Fruit fly (Drosophila melanogaster) whole organism, embryonic: ENCODE data around the gene CG6790.
A peak's percentile ranks its signal among the peaks of the same experiment; 100 is the strongest.

Source experiments
- Antp ChIP-seq: fragments of 200-800 bp; sonication (Bioruptor generic); optimal IDR thresholded peaks from 3 replicates; lab custom pipeline; 2016; ENCODE audit warnings: missing biosample characterization, missing genetic modification characterization
- Atf-2 ChIP-seq: fragments of 200-800 bp; sonication (Bioruptor generic); optimal IDR thresholded peaks from 2 replicates; lab custom pipeline; 2016; ENCODE audit warnings: missing biosample characterization, missing genetic modification characterization
- Bgb ChIP-seq: fragments of 200-800 bp; sonication (Bioruptor generic); IDR thresholded peaks from 2 replicates; pipeline ENCODE4 v1.3.6; 2022; ENCODE audit warnings: missing biosample characterization, missing genetic modification characterization; ENCODE audit not compliant: partially characterized antibody
- CG11093 ChIP-seq: fragments of 200-800 bp; sonication (Bioruptor generic); IDR thresholded peaks from 3 replicates; pipeline ENCODE4 v1.3.6; 2022; ENCODE audit warnings: missing biosample characterization, missing genetic modification characterization
- CG14050 ChIP-seq: fragments of 200-800 bp; sonication (Bioruptor generic); IDR thresholded peaks from 3 replicates; pipeline ENCODE4 v1.3.6; 2022; ENCODE audit warnings: missing biosample characterization, missing genetic modification characterization
- CG30431 ChIP-seq: fragments of 200-800 bp; sonication (Bioruptor generic); optimal IDR thresholded peaks from 2 replicates; lab custom pipeline; 2017; ENCODE audit warnings: missing biosample characterization, missing genetic modification characterization
- CG3163 ChIP-seq: fragments of 200-800 bp; sonication (Bioruptor generic); optimal IDR thresholded peaks from 3 replicates; lab custom pipeline; 2016; ENCODE audit warnings: missing biosample characterization, missing genetic modification characterization
- CG33213 ChIP-seq: fragments of 200-800 bp; sonication (Bioruptor generic); optimal IDR thresholded peaks from 3 replicates; lab custom pipeline; 2016; ENCODE audit warnings: missing biosample characterization, missing genetic modification characterization
- CG34422 ChIP-seq: fragments of 200-800 bp; sonication (Bioruptor generic); IDR thresholded peaks from 3 replicates; pipeline ENCODE4 v1.3.6; 2022; ENCODE audit warnings: missing biosample characterization, missing genetic modification characterization
- CG4617 ChIP-seq: fragments of 200-800 bp; sonication (Bioruptor generic); optimal IDR thresholded peaks from 3 replicates; lab custom pipeline; 2016; ENCODE audit warnings: missing biosample characterization, missing genetic modification characterization, borderline replicate concordance
- CG4854 ChIP-seq: fragments of 200-800 bp; sonication (Bioruptor generic); optimal IDR thresholded peaks from 2 replicates; lab custom pipeline; 2016; ENCODE audit warnings: missing biosample characterization, missing genetic modification characterization, inconsistent platforms
- CG6654 ChIP-seq: fragments of 200-800 bp; sonication (Bioruptor generic); optimal IDR thresholded peaks from 2 replicates; lab custom pipeline; 2017; ENCODE audit warnings: missing biosample characterization, mild to moderate bottlenecking, missing genetic modification characterization
- CG6683 ChIP-seq: fragments of 200-800 bp; sonication (Bioruptor generic); optimal IDR thresholded peaks from 2 replicates; lab custom pipeline; 2017; ENCODE audit warnings: missing biosample characterization, mild to moderate bottlenecking, missing genetic modification characterization, missing genetic modification reagents
- CG9437 ChIP-seq: fragments of 200-800 bp; sonication (Bioruptor generic); optimal IDR thresholded peaks from 2 replicates; lab custom pipeline; 2018; ENCODE audit warnings: missing biosample characterization, mild to moderate bottlenecking, missing genetic modification characterization
- CG9727 ChIP-seq: fragments of 200-800 bp; sonication (Bioruptor generic); optimal IDR thresholded peaks from 3 replicates; lab custom pipeline; 2017; ENCODE audit warnings: missing biosample characterization, mild to moderate bottlenecking, missing genetic modification characterization
- Dbx ChIP-seq: fragments of 200-800 bp; sonication (Bioruptor generic); IDR thresholded peaks from 3 replicates; pipeline ENCODE4 v1.3.6; 2022; ENCODE audit warnings: missing biosample characterization, missing genetic modification characterization
- Doc2 ChIP-seq: fragments of 200-800 bp; sonication (Bioruptor generic); IDR thresholded peaks from 2 replicates; pipeline ENCODE4 v1.3.6; 2022; ENCODE audit warnings: missing biosample characterization, missing genetic modification characterization
- Ets97D ChIP-seq: fragments of 200-800 bp; sonication (Bioruptor generic); optimal IDR thresholded peaks from 3 replicates; lab custom pipeline; 2016; ENCODE audit warnings: missing biosample characterization, missing genetic modification characterization
- Hey ChIP-seq: fragments of 200-800 bp; sonication (Bioruptor generic); optimal IDR thresholded peaks from 3 replicates; lab custom pipeline; 2018; ENCODE audit warnings: missing biosample characterization, mild to moderate bottlenecking, missing genetic modification characterization
- Med ChIP-seq: fragments of 200-800 bp; sonication (Bioruptor generic); peaks from one replicate; lab custom pipeline; 2016; ENCODE audit warnings: missing biosample characterization, missing genetic modification characterization, mild to moderate bottlenecking, inconsistent platforms, moderate library complexity
- Ptx1 ChIP-seq: fragments of 200-800 bp; sonication (Bioruptor generic); IDR thresholded peaks from 2 replicates; pipeline ENCODE4 v1.3.6; 2022; ENCODE audit warnings: missing biosample characterization, missing genetic modification characterization
- Six4 ChIP-seq: fragments of 200-800 bp; sonication (Bioruptor generic); optimal IDR thresholded peaks from 2 replicates; lab custom pipeline; 2016; ENCODE audit warnings: missing biosample characterization, missing genetic modification characterization
- Ssrp ChIP-seq: fragments of 200-800 bp; sonication (Bioruptor generic); optimal IDR thresholded peaks from 2 replicates; lab custom pipeline; 2018; ENCODE audit warnings: missing biosample characterization, mild to moderate bottlenecking, missing genetic modification characterization, moderate library complexity
- Usf ChIP-seq: fragments of 200-800 bp; sonication (Bioruptor generic); optimal IDR thresholded peaks from 2 replicates; lab custom pipeline; 2017; ENCODE audit warnings: missing genotype, missing biosample characterization, missing genetic modification characterization
- Xbp1 ChIP-seq: fragments of 200-800 bp; sonication (Bioruptor generic); optimal IDR thresholded peaks from 3 replicates; lab custom pipeline; 2016; ENCODE audit warnings: missing biosample characterization, mild to moderate bottlenecking, missing genetic modification characterization
- abd-A ChIP-seq: fragments of 200-800 bp; sonication (Bioruptor generic); optimal IDR thresholded peaks from 3 replicates; lab custom pipeline; 2019; ENCODE audit warnings: missing biosample characterization, mild to moderate bottlenecking, missing genetic modification characterization, moderate library complexity
- aop ChIP-seq: fragments of 200-800 bp; sonication (Bioruptor generic); IDR thresholded peaks from 2 replicates; pipeline ENCODE4 v1.3.6; 2022; ENCODE audit warnings: missing biosample characterization, missing genetic modification characterization
- bbx ChIP-seq: fragments of 200-800 bp; sonication (Bioruptor generic); IDR thresholded peaks from 2 replicates; pipeline ENCODE4 v1.3.6; 2022; ENCODE audit warnings: missing biosample characterization, missing genetic modification characterization; ENCODE audit not compliant: partially characterized antibody
- bsh ChIP-seq, 2 experiments: fragments of 200-800 bp; sonication (Bioruptor generic); optimal IDR thresholded peaks; 2 replicates each; lab custom pipeline; 2017 to 2018; ENCODE audit warnings: mild to moderate bottlenecking in 2 of 2, missing biosample characterization in 2 of 2, missing genetic modification characterization in 2 of 2, moderate library complexity in 1 of 2
- cas ChIP-seq: fragments of 200-800 bp; sonication (Bioruptor generic); IDR thresholded peaks from 2 replicates; pipeline ENCODE4 v1.3.6; 2022; ENCODE audit warnings: missing biosample characterization, missing genetic modification characterization
- cg ChIP-seq: fragments of 200-800 bp; sonication (Bioruptor generic); optimal IDR thresholded peaks from 3 replicates; lab custom pipeline; 2019; ENCODE audit warnings: missing biosample characterization, mild to moderate bottlenecking, missing genetic modification characterization, moderate library complexity
- ci ChIP-seq: fragments of 200-800 bp; sonication (Bioruptor generic); IDR thresholded peaks from 3 replicates; pipeline ENCODE4 v1.3.6; 2022; ENCODE audit warnings: missing biosample characterization, missing genetic modification characterization
- dati ChIP-seq: fragments of 200-800 bp; sonication (Bioruptor generic); IDR thresholded peaks from 2 replicates; pipeline ENCODE4 v1.3.6; 2022; ENCODE audit warnings: missing biosample characterization, missing genetic modification characterization
- ewg ChIP-seq: fragments of 200-800 bp; sonication (Bioruptor generic); optimal IDR thresholded peaks from 3 replicates; lab custom pipeline; 2017; ENCODE audit warnings: mild to moderate bottlenecking, missing biosample characterization, missing genetic modification reagents, missing genetic modification characterization
- gcm2 ChIP-seq: fragments of 200-800 bp; sonication (Bioruptor generic); optimal IDR thresholded peaks from 2 replicates; lab custom pipeline; 2016; ENCODE audit warnings: missing biosample characterization, missing genetic modification characterization
- h ChIP-seq: fragments of >200 bp; optimal IDR thresholded peaks from 2 replicates; lab custom pipeline; 2017
- hbn ChIP-seq: fragments of 200-800 bp; sonication (Bioruptor generic); IDR thresholded peaks from 2 replicates; pipeline ENCODE4 v1.3.6; 2022; ENCODE audit warnings: missing biosample characterization, missing genetic modification characterization; ENCODE audit not compliant: partially characterized antibody
- mirr ChIP-seq: fragments of 200-800 bp; sonication (Bioruptor generic); optimal IDR thresholded peaks from 3 replicates; lab custom pipeline; 2018; ENCODE audit warnings: missing biosample characterization, mild to moderate bottlenecking, missing genetic modification characterization
- nerfin-1 ChIP-seq: fragments of 200-800 bp; sonication (Bioruptor generic); optimal IDR thresholded peaks from 3 replicates; lab custom pipeline; 2019; ENCODE audit warnings: missing biosample characterization, mild to moderate bottlenecking, missing genetic modification characterization, moderate library complexity
- org-1 ChIP-seq: fragments of 200-800 bp; sonication (Bioruptor generic); optimal IDR thresholded peaks from 2 replicates; lab custom pipeline; 2017; ENCODE audit warnings: missing biosample characterization, missing genetic modification characterization
- peb ChIP-seq: fragments of 200-800 bp; sonication (Bioruptor generic); IDR thresholded peaks from 2 replicates; pipeline ENCODE4 v1.3.6; 2022; ENCODE audit warnings: missing biosample characterization, missing genetic modification characterization
- phol ChIP-seq: fragments of 200-800 bp; sonication (Bioruptor generic); optimal IDR thresholded peaks from 3 replicates; lab custom pipeline; 2018; ENCODE audit warnings: missing biosample characterization, mild to moderate bottlenecking, missing genetic modification characterization, moderate library complexity
- ranshi ChIP-seq: fragments of 200-800 bp; sonication (Bioruptor generic); IDR thresholded peaks from 2 replicates; pipeline ENCODE4 v1.3.6; 2022; ENCODE audit warnings: missing biosample characterization, missing genetic modification characterization
- salm ChIP-seq: fragments of 200-800 bp; sonication (Bioruptor generic); optimal IDR thresholded peaks from 2 replicates; lab custom pipeline; 2018; ENCODE audit warnings: missing biosample characterization, mild to moderate bottlenecking, missing genetic modification characterization
- sd ChIP-seq: fragments of 200-800 bp; sonication (Bioruptor generic); optimal IDR thresholded peaks from 3 replicates; lab custom pipeline; 2018; ENCODE audit warnings: missing biosample characterization, mild to moderate bottlenecking, missing genetic modification characterization, moderate library complexity
- slp2 ChIP-seq: fragments of 200-800 bp; sonication (Bioruptor generic); optimal IDR thresholded peaks from 2 replicates; lab custom pipeline; 2016; ENCODE audit warnings: missing biosample characterization, missing genetic modification characterization
- tap ChIP-seq: fragments of 200-800 bp; optimal IDR thresholded peaks from 3 replicates; lab custom pipeline; 2019; ENCODE audit warnings: missing biosample characterization, mild to moderate bottlenecking, missing genetic modification characterization, moderate library complexity
- trh ChIP-seq: fragments of 200-800 bp; sonication (Bioruptor generic); optimal IDR thresholded peaks from 2 replicates; lab custom pipeline; 2016; ENCODE audit warnings: missing biosample characterization, missing genetic modification characterization
- tup ChIP-seq: fragments of 200-800 bp; sonication (Bioruptor generic); optimal IDR thresholded peaks from 2 replicates; lab custom pipeline; 2016; ENCODE audit warnings: missing biosample characterization, mild to moderate bottlenecking, missing genetic modification characterization, moderate library complexity
- wdn ChIP-seq: fragments of 200-800 bp; sonication (Bioruptor generic); IDR thresholded peaks from 2 replicates; pipeline ENCODE4 v1.3.6; 2022; ENCODE audit warnings: missing biosample characterization, missing genetic modification characterization

CG6790 gene

dm6 chr3R:11563147-11563546 lies 15.4 kb downstream of the CG6790 start (continued):
- TF ChIP-seq gcm2 = no peak
- no peak for TF ChIP-seq slp2 (GFP tag; lab: Kevin White, UChicago)
- no peak for TF ChIP-seq sd (tag; lab: Kevin White, UChicago)
- TF ChIP-seq Bgb (GFP tag; lab: Robert Waterston, UW) = 0 out of 2 replicates have a peak, but pooled peaks have one; percentile 12
- no peak for TF ChIP-seq CG11093
- TF ChIP-seq peb (GFP tag; lab: Robert Waterston, UW) = no peak
- TF ChIP-seq Ets97D (GFP tag; lab: Kevin White, UChicago) = no peak
- TF ChIP-seq CG6654 (GFP tag; lab: Kevin White, UChicago) = no peak
- 0 out of 3 replicates have a peak, but pooled peaks have one; percentile 6 for TF ChIP-seq CG34422 (GFP tag; lab: Robert Waterston, UW)
- TF ChIP-seq CG9727 (GFP tag; lab: Kevin White, UChicago) = no peak
- TF ChIP-seq ci (GFP tag; lab: Robert Waterston, UW) = 0 out of 3 replicates have a peak, but pooled peaks have one; percentile 11
- TF ChIP-seq nerfin-1 = no peak
- no peak for TF ChIP-seq abd-A (tag; lab: Kevin White, UChicago)
- TF ChIP-seq bbx (GFP tag; lab: Robert Waterston, UW) = no peak
- TF ChIP-seq org-1 = no peak
- TF ChIP-seq Med = peak; percentile 41
- peak; percentile 12 for TF ChIP-seq cg
- no peak for TF ChIP-seq Six4 (GFP tag; lab: Kevin White, UChicago)
- TF ChIP-seq Doc2 = no peak
- TF ChIP-seq wdn (GFP tag; lab: Robert Waterston, UW) = 0 out of 2 replicates have a peak, but pooled peaks have one; percentile 5
- TF ChIP-seq CG4854 = no peak
- TF ChIP-seq hbn = no peak
- no peak for TF ChIP-seq trh (GFP tag; lab: Kevin White, UChicago)
- no peak for TF ChIP-seq cas (GFP tag; lab: Robert Waterston, UW)
- TF ChIP-seq bsh (GFP tag; optimal IDR thresholded peaks at IDR 0.05; lab: Kevin White, UChicago) = peak in 1 of 2 experiments; percentile 17
- TF ChIP-seq CG14050 = no peak
- no peak for TF ChIP-seq Ssrp
- no peak for TF ChIP-seq Dbx
- TF ChIP-seq salm (tag; lab: Kevin White, UChicago) = peak; percentile 11
- TF ChIP-seq ranshi = 0 out of 2 replicates have a peak, but pooled peaks have one; percentile 6
- TF ChIP-seq tap = no peak
- TF ChIP-seq Antp (GFP tag; lab: Kevin White, UChicago) = no peak
- no peak for TF ChIP-seq CG4617
- TF ChIP-seq tup (GFP tag; lab: Kevin White, UChicago) = no peak
- TF ChIP-seq phol (tag; lab: Kevin White, UChicago) = no peak
- TF ChIP-seq CG6683 (GFP tag; lab: Kevin White, UChicago) = no peak
- TF ChIP-seq Hey (tag; lab: Kevin White, UChicago) = peak; percentile 53
- 0 out of 2 replicates have a peak, but pooled peaks have one; percentile 7 for TF ChIP-seq aop (GFP tag; lab: Robert Waterston, UW)
- TF ChIP-seq Atf-2 = no peak
- no peak for TF ChIP-seq Ptx1
- TF ChIP-seq CG3163 = no peak
- TF ChIP-seq Xbp1 (GFP tag; lab: Kevin White, UChicago) = no peak
- no peak for TF ChIP-seq CG33213 (GFP tag; lab: Kevin White, UChicago)
- peak; percentile 12 for TF ChIP-seq mirr (GFP tag; lab: Kevin White, UChicago)
- no peak for TF ChIP-seq h (lab: Kevin White, UChicago)
- no peak for TF ChIP-seq CG30431 (GFP tag; lab: Kevin White, UChicago)
- no peak for TF ChIP-seq dati (GFP tag; lab: Robert Waterston, UW)
- TF ChIP-seq Usf = no peak
- TF ChIP-seq ewg (GFP tag; lab: Kevin White, UChicago) = peak; percentile 94
- no peak for TF ChIP-seq CG9437 (GFP tag; lab: Kevin White, UChicago)
- TF ChIP-seq, all 482 proteins: peak for 19
